Worm (Caenorhabditis elegans) whole organism, L4 larva: ENCODE results near the gene ZC443.4.

Experiments
- D1046.2 ChIP-seq: fragments of 200-800 bp; sonication (Bioruptor generic); IDR thresholded peaks from 2 replicates; pipeline ENCODE4 v1.3.6; 2022; ENCODE audit warnings: missing genetic modification characterization, missing compliant biosample characterization
- F10B5.3 ChIP-seq: sonication (generic microtip); optimal IDR thresholded peaks from 2 replicates; lab custom pipeline; 2016; ENCODE audit warnings: mild to moderate bottlenecking, missing genetic modification characterization, missing compliant biosample characterization
- F26F4.8 ChIP-seq: fragments of 200-800 bp; sonication (Bioruptor generic); conservative IDR thresholded peaks from 2 replicates; pipeline ENCODE4 v1.3.6; 2022; ENCODE audit warnings: missing genetic modification characterization, missing compliant biosample characterization
- F49E8.2 ChIP-seq: sonication (generic microtip); optimal IDR thresholded peaks from 2 replicates; lab custom pipeline; 2016; ENCODE audit warnings: missing compliant biosample characterization, mild to moderate bottlenecking, missing genetic modification characterization, borderline replicate concordance
- R02D3.7 ChIP-seq: fragments of 150-350 bp; sonication (generic microtip); optimal IDR thresholded peaks from 3 replicates; lab custom pipeline; 2014; ENCODE audit warnings: missing biosample characterization, missing genetic modification characterization
- T20F7.1 ChIP-seq: fragments of 200-800 bp; sonication (Bioruptor generic); optimal IDR thresholded peaks from 2 replicates; lab custom pipeline; 2018; ENCODE audit warnings: mild to moderate bottlenecking, missing genetic modification characterization, missing compliant biosample characterization
- Y105C5A.15 ChIP-seq: fragments of 200-800 bp; sonication (Bioruptor generic); IDR thresholded peaks from 2 replicates; pipeline ENCODE4 v1.3.6; 2022; ENCODE audit warnings: missing genetic modification characterization, missing compliant biosample characterization
- Y5F2A.4 ChIP-seq: fragments of 200-800 bp; sonication (Bioruptor generic); optimal IDR thresholded peaks from 2 replicates; lab custom pipeline; 2018; ENCODE audit warnings: mild to moderate bottlenecking, missing genetic modification characterization, missing compliant biosample characterization
- Y75B8A.6 ChIP-seq: fragments of 200-800 bp; sonication (Bioruptor generic); IDR thresholded peaks from 2 replicates; pipeline ENCODE4 v1.3.6; 2022; ENCODE audit warnings: missing genetic modification reagents, missing genetic modification characterization, missing compliant biosample characterization
- aha-1 ChIP-seq: fragments of 150-350 bp; peaks from one replicate; lab custom pipeline; 2014; ENCODE audit warnings: missing biosample characterization, missing genetic modification characterization
- ceh-32 ChIP-seq: sonication (generic microtip); optimal IDR thresholded peaks from 2 replicates; lab custom pipeline; 2016; ENCODE audit warnings: mild to moderate bottlenecking, missing genetic modification characterization, missing compliant biosample characterization; ENCODE audit not compliant: poor library complexity
- ctbp-1 ChIP-seq: fragments of 200-800 bp; sonication (Bioruptor generic); IDR thresholded peaks from 2 replicates; pipeline ENCODE4 v1.3.6; 2022; ENCODE audit warnings: missing genetic modification reagents, missing genetic modification characterization, missing compliant biosample characterization
- daf-12 ChIP-seq: fragments of 150-350 bp; optimal IDR thresholded peaks from 2 replicates; lab custom pipeline; 2014; ENCODE audit warnings: missing biosample characterization, missing genetic modification reagents, missing genetic modification characterization
- daf-16 ChIP-seq, 3 experiments: sonication (generic microtip); optimal IDR thresholded peaks; 2 replicates each; lab custom pipeline; 2016 to 2017; ENCODE audit warnings: missing genetic modification characterization in 3 of 3, missing genetic modification reagents in 3 of 3, mild to moderate bottlenecking in 2 of 3, missing compliant biosample characterization in 2 of 3, missing biosample characterization in 1 of 3, moderate library complexity in 1 of 3
- daf-19 ChIP-seq: fragments of 200-800 bp; sonication (Bioruptor generic); conservative IDR thresholded peaks from 2 replicates; pipeline ENCODE4 v1.3.6; 2022; ENCODE audit warnings: missing genetic modification characterization, missing compliant biosample characterization
- daf-8 ChIP-seq: fragments of 200-800 bp; sonication (Bioruptor generic); IDR thresholded peaks from 2 replicates; pipeline ENCODE4 v1.3.6; 2022; ENCODE audit warnings: missing genetic modification characterization, missing compliant biosample characterization
- dmd-6 ChIP-seq: fragments of 200-800 bp; sonication (Bioruptor generic); IDR thresholded peaks from 2 replicates; pipeline ENCODE4 v1.3.6; 2022; ENCODE audit warnings: missing genetic modification reagents, missing genetic modification characterization, missing compliant biosample characterization
- duxl-1 ChIP-seq: sonication (generic microtip); optimal IDR thresholded peaks from 2 replicates; lab custom pipeline; 2016; ENCODE audit warnings: mild to moderate bottlenecking, missing genetic modification characterization, moderate library complexity, missing compliant biosample characterization; ENCODE audit not compliant: poor library complexity
- dve-1 ChIP-seq: sonication (generic microtip); optimal IDR thresholded peaks from 2 replicates; lab custom pipeline; 2017; ENCODE audit warnings: antibody characterized with exemption, mild to moderate bottlenecking, missing genetic modification characterization, missing compliant biosample characterization; ENCODE audit not compliant: insufficient read depth
- egl-27 ChIP-seq: sonication (generic microtip); optimal IDR thresholded peaks from 3 replicates; lab custom pipeline; 2017; ENCODE audit warnings: missing biosample characterization, missing genetic modification reagents, missing genetic modification characterization
- egl-43 ChIP-seq: fragments of 200-800 bp; sonication (Bioruptor generic); IDR thresholded peaks from 2 replicates; pipeline ENCODE4 v1.3.6; 2022; ENCODE audit warnings: missing genetic modification reagents, missing genetic modification characterization, missing compliant biosample characterization
- hif-1 ChIP-seq, 2 experiments: sonication (generic microtip); optimal IDR thresholded peaks; 2 replicates each; lab custom pipeline; 2016 to 2017; ENCODE audit warnings: missing compliant biosample characterization in 2 of 2, missing genetic modification characterization in 2 of 2, missing genetic modification reagents in 2 of 2, missing genotype in 2 of 2, mild to moderate bottlenecking in 1 of 2
- hlh-11 ChIP-seq: fragments of 200-800 bp; sonication (Bioruptor generic); optimal IDR thresholded peaks from 2 replicates; lab custom pipeline; 2018; ENCODE audit warnings: mild to moderate bottlenecking, missing genetic modification characterization, missing compliant biosample characterization
- hlh-30 ChIP-seq: sonication (generic microtip); optimal IDR thresholded peaks from 2 replicates; lab custom pipeline; 2017; ENCODE audit warnings: antibody characterized with exemption, mild to moderate bottlenecking, missing genetic modification characterization, missing compliant biosample characterization; ENCODE audit not compliant: insufficient read depth
- hmg-1.1 ChIP-seq: fragments of 200-800 bp; sonication (Bioruptor generic); IDR thresholded peaks from 2 replicates; pipeline ENCODE4 v1.3.6; 2022; ENCODE audit warnings: missing genetic modification reagents, missing genetic modification characterization, missing compliant biosample characterization
- lim-7 ChIP-seq: fragments of 200-800 bp; sonication (Bioruptor generic); IDR thresholded peaks from 2 replicates; pipeline ENCODE4 v1.3.6; 2022; ENCODE audit warnings: missing genetic modification characterization, missing compliant biosample characterization
- lin-13 ChIP-seq: fragments of 150-350 bp; optimal IDR thresholded peaks from 2 replicates; lab custom pipeline; 2014; ENCODE audit warnings: missing biosample characterization, missing genetic modification reagents, missing genetic modification characterization
- lin-38 ChIP-seq: fragments of 200-800 bp; sonication (Bioruptor generic); IDR thresholded peaks from 2 replicates; pipeline ENCODE4 v1.3.6; 2022; ENCODE audit warnings: missing genetic modification reagents, missing genetic modification characterization, missing compliant biosample characterization
- madf-9 ChIP-seq: fragments of 200-800 bp; sonication (Bioruptor generic); conservative IDR thresholded peaks from 2 replicates; pipeline ENCODE4 v1.3.6; 2022; ENCODE audit warnings: missing genetic modification reagents, missing genetic modification characterization, missing compliant biosample characterization
- mdt-29 ChIP-seq: fragments of 200-800 bp; sonication (Bioruptor generic); IDR thresholded peaks from 2 replicates; pipeline ENCODE4 v1.3.6; 2022; ENCODE audit warnings: missing genetic modification reagents, missing genetic modification characterization, missing compliant biosample characterization
- mxl-2 ChIP-seq: fragments of 200-800 bp; sonication (Bioruptor generic); conservative IDR thresholded peaks from 2 replicates; pipeline ENCODE4 v1.3.6; 2022; ENCODE audit warnings: missing genetic modification reagents, missing genetic modification characterization, missing compliant biosample characterization
- nhr-111 ChIP-seq: fragments of 200-800 bp; sonication (Bioruptor generic); optimal IDR thresholded peaks from 2 replicates; lab custom pipeline; 2018; ENCODE audit warnings: mild to moderate bottlenecking, missing genetic modification characterization, missing compliant biosample characterization
- nhr-237 ChIP-seq: sonication (generic microtip); optimal IDR thresholded peaks from 2 replicates; lab custom pipeline; 2017; ENCODE audit warnings: missing biosample characterization, missing genetic modification characterization
- nhr-28 ChIP-seq: fragments of 150-350 bp; optimal IDR thresholded peaks from 2 replicates; lab custom pipeline; 2014; ENCODE audit warnings: missing biosample characterization, missing genetic modification characterization
- nhr-41 ChIP-seq: fragments of 200-800 bp; sonication (Bioruptor generic); IDR thresholded peaks from 2 replicates; pipeline ENCODE4 v1.3.6; 2022; ENCODE audit warnings: missing genetic modification reagents, missing genetic modification characterization, missing compliant biosample characterization
- nhr-6 ChIP-seq: fragments of 150-350 bp; optimal IDR thresholded peaks from 2 replicates; lab custom pipeline; 2014; ENCODE audit warnings: missing biosample characterization, missing genetic modification characterization
- php-3 ChIP-seq: fragments of 200-800 bp; sonication (Bioruptor generic); IDR thresholded peaks from 2 replicates; pipeline ENCODE4 v1.3.6; 2022; ENCODE audit warnings: missing genetic modification reagents, missing genetic modification characterization, missing compliant biosample characterization
- pqm-1 ChIP-seq: sonication (generic microtip); optimal IDR thresholded peaks from 2 replicates; lab custom pipeline; 2017; ENCODE audit warnings: missing biosample characterization, missing genetic modification characterization
- set-16 ChIP-seq: fragments of 200-800 bp; sonication (Bioruptor generic); IDR thresholded peaks from 2 replicates; pipeline ENCODE4 v1.3.6; 2022; ENCODE audit warnings: missing genetic modification reagents, missing genetic modification characterization, missing compliant biosample characterization
- skn-1 ChIP-seq: fragments of 150-350 bp; optimal IDR thresholded peaks from 2 replicates; lab custom pipeline; 2014; ENCODE audit warnings: missing biosample characterization, missing genetic modification characterization
- snpc-4 ChIP-seq: fragments of 150-350 bp; optimal IDR thresholded peaks from 2 replicates; lab custom pipeline; 2014; ENCODE audit warnings: missing biosample characterization, missing genetic modification characterization
- spr-1 ChIP-seq: sonication (generic microtip); optimal IDR thresholded peaks from 2 replicates; lab custom pipeline; 2016; ENCODE audit warnings: mild to moderate bottlenecking, missing genetic modification characterization, missing compliant biosample characterization
- tag-97 ChIP-seq: fragments of 200-800 bp; sonication (Bioruptor generic); IDR thresholded peaks from 2 replicates; pipeline ENCODE4 v1.3.6; 2022; ENCODE audit warnings: missing genetic modification characterization, missing compliant biosample characterization
- tra-1 ChIP-seq: fragments of 200-800 bp; sonication (Bioruptor generic); IDR thresholded peaks from 2 replicates; pipeline ENCODE4 v1.3.6; 2022; ENCODE audit warnings: missing genetic modification reagents, missing genetic modification characterization, missing compliant biosample characterization
- unc-62 ChIP-seq, 3 experiments: fragments of 150-350 bp in 1 of 3; sonication (generic microtip); optimal IDR thresholded peaks in 2 of 3; peaks in 1 of 3; 1 replicate in 1 of 3; 2 replicates in 2 of 3; lab custom pipeline; 2014 to 2017; ENCODE audit warnings: missing biosample characterization in 3 of 3, missing genetic modification characterization in 3 of 3, missing genetic modification reagents in 3 of 3, missing genotype in 1 of 3
- zip-11 ChIP-seq: fragments of 200-800 bp; sonication (Bioruptor generic); IDR thresholded peaks from 2 replicates; pipeline ENCODE4 v1.3.6; 2022; ENCODE audit warnings: missing genetic modification characterization, missing compliant biosample characterization
- zip-2 ChIP-seq: fragments of 150-350 bp; optimal IDR thresholded peaks from 2 replicates; lab custom pipeline; 2014; ENCODE audit warnings: missing biosample characterization, missing genetic modification characterization
- ztf-11 ChIP-seq: fragments of 150-350 bp; optimal IDR thresholded peaks from 2 replicates; lab custom pipeline; 2014; ENCODE audit warnings: missing biosample characterization, missing genetic modification characterization

ZC443.4 gene

ce11 chrV:12795927-12796326 lies 23.8 kb downstream of the ZC443.4 start:
- TF ChIP-seq ztf-11 (tag; lab: Kevin White, UChicago) = no peak
- peak; percentile 34 for TF ChIP-seq hlh-11 (tag; lab: Kevin White, UChicago)
- TF ChIP-seq zip-11 (GFP tag; lab: Robert Waterston, UW) = no peak
- no peak for TF ChIP-seq lin-38 (GFP tag; lab: Robert Waterston, UW)
- no peak for TF ChIP-seq duxl-1 (tag; lab: Kevin White, UChicago)
- no peak for TF ChIP-seq mxl-2 (GFP tag; lab: Robert Waterston, UW)
- TF ChIP-seq aha-1 (tag; lab: Kevin White, UChicago) = no peak
- no peak for TF ChIP-seq nhr-237
- TF ChIP-seq pqm-1 (tag; lab: Kevin White, UChicago) = no peak
- no peak for TF ChIP-seq nhr-111 (GFP tag; lab: Kevin White, UChicago)
- no peak for TF ChIP-seq R02D3.7
- no peak for TF ChIP-seq mdt-29 (GFP tag; lab: Robert Waterston, UW)
- TF ChIP-seq F49E8.2 (tag; lab: Kevin White, UChicago) = no peak
- no peak for TF ChIP-seq snpc-4 (tag; lab: Kevin White, UChicago)
- peak; percentile 29 for TF ChIP-seq nhr-28 (tag; lab: Kevin White, UChicago)
- TF ChIP-seq dve-1 (tag; lab: Kevin White, UChicago) = peak; percentile 38
- TF ChIP-seq, all 104 proteins: peak for 3

ce11 chrV:12795196-12795595 lies 24.5 kb downstream of the ZC443.4 start, which contains the start of gene ugt-4:
ugt-4 (minus strand) TSS chrV:12795336.
- TF ChIP-seq daf-12 (tag; lab: Kevin White, UChicago) = no peak
- TF ChIP-seq D1046.2 (GFP tag; lab: Robert Waterston, UW) = no peak
- TF ChIP-seq Y75B8A.6 = no peak
- no peak for TF ChIP-seq daf-19 (GFP tag; lab: Robert Waterston, UW)
- no peak for TF ChIP-seq spr-1 (tag; lab: Kevin White, UChicago)
- peak; percentile 65 for TF ChIP-seq hlh-30 (tag; lab: Kevin White, UChicago)
- no peak for TF ChIP-seq Y105C5A.15 (GFP tag; lab: Robert Waterston, UW)
- TF ChIP-seq zip-11 (GFP tag; lab: Robert Waterston, UW) = no peak
- no peak for TF ChIP-seq egl-27
- TF ChIP-seq egl-43 (GFP tag; lab: Robert Waterston, UW) = no peak
- no peak for TF ChIP-seq daf-8
- no peak for TF ChIP-seq F10B5.3 (tag; lab: Kevin White, UChicago)
- TF ChIP-seq tag-97 = no peak
- TF ChIP-seq nhr-6 (tag; lab: Kevin White, UChicago) = no peak
- no peak for TF ChIP-seq zip-2 (tag; lab: Kevin White, UChicago)
- TF ChIP-seq F26F4.8 (GFP tag; lab: Robert Waterston, UW) = no peak
- no peak for TF ChIP-seq hmg-1.1 (GFP tag; lab: Robert Waterston, UW)
- TF ChIP-seq T20F7.1 (GFP tag; lab: Kevin White, UChicago) = peak; percentile 52
- no peak for TF ChIP-seq hif-1 (tag; optimal IDR thresholded peaks at IDR 0.05; lab: Kevin White, UChicago)
- TF ChIP-seq dve-1 (tag; lab: Kevin White, UChicago) = peak; percentile 67
- no peak for TF ChIP-seq ctbp-1 (GFP tag; lab: Robert Waterston, UW)
- peak in 1 of 2 experiments; percentile 80 for TF ChIP-seq unc-62 (GFP tag; optimal IDR thresholded peaks at IDR 0.05 in 1 of 2; lab: Kevin White, UChicago)
- TF ChIP-seq unc-62 (tag; optimal IDR thresholded peaks at IDR 0.05; lab: Kevin White, UChicago) = no peak
- no peak for TF ChIP-seq nhr-237
- TF ChIP-seq ceh-32 (tag; lab: Kevin White, UChicago) = no peak
- peak; percentile 61; the same call in 1 of the 2 replicates for TF ChIP-seq dmd-6 (GFP tag; lab: Robert Waterston, UW)
- no peak for TF ChIP-seq madf-9 (GFP tag; lab: Robert Waterston, UW)
- no peak for TF ChIP-seq nhr-41 (GFP tag; lab: Robert Waterston, UW)
- 0 out of 2 replicates have a peak, but pooled peaks have one; percentile 6 for TF ChIP-seq php-3 (GFP tag; lab: Robert Waterston, UW)
- TF ChIP-seq Y5F2A.4 (GFP tag; lab: Kevin White, UChicago) = no peak
- no peak for TF ChIP-seq skn-1 (tag; lab: Kevin White, UChicago)
- no peak for TF ChIP-seq daf-16 (GFP tag; optimal IDR thresholded peaks at IDR 0.05; lab: Kevin White, UChicago)
- TF ChIP-seq daf-16 (tag; optimal IDR thresholded peaks at IDR 0.05; lab: Kevin White, UChicago) = peak; percentile 35
- no peak for TF ChIP-seq tra-1 (GFP tag; lab: Robert Waterston, UW)
- TF ChIP-seq set-16 (GFP tag; lab: Robert Waterston, UW) = no peak
- TF ChIP-seq lin-13 (GFP tag; lab: Kevin White, UChicago) = no peak
- TF ChIP-seq pqm-1 (tag; lab: Kevin White, UChicago) = peak; percentile 49
- peak; percentile 65 for TF ChIP-seq hlh-11 (tag; lab: Kevin White, UChicago)
- TF ChIP-seq lim-7 (GFP tag; lab: Robert Waterston, UW) = no peak
